Worm (Caenorhabditis elegans): Measurements from ENCODE around the gene ZK287.1.

Gene ZK287.1

ce11 chrV:9685559-9685958, 19.1 kb downstream of the ZK287.1 start, which contains the start of gene ZK287.4:
ZK287.4 (minus strand) TSS chrV:9685659.
- TF ChIP-seq elt-3 (tag; optimal IDR thresholded peaks at IDR 0.05): no peak
- no peak for TF ChIP-seq lin-11 (tag; optimal IDR thresholded peaks at IDR 0.05)
- no peak for TF ChIP-seq R02D3.7 (tag; optimal IDR thresholded peaks at IDR 0.05)
- no peak for TF ChIP-seq egl-27 (tag; optimal IDR thresholded peaks at IDR 0.05)
- no peak for TF ChIP-seq mbf-1 (tag; optimal IDR thresholded peaks at IDR 0.05)
- TF ChIP-seq ceh-82 (tag; optimal IDR thresholded peaks at IDR 0.05): no peak
- TF ChIP-seq nhr-129 (tag; optimal IDR thresholded peaks at IDR 0.05): no peak

- TF ChIP-seq skn-1 (tag; optimal IDR thresholded peaks at IDR 0.05) (no peak), ZK546.5 (tag; optimal IDR thresholded peaks at IDR 0.05) (no peak), elt-1 (tag; optimal IDR thresholded peaks at IDR 0.05) (no peak)
Observed at ce11 chrV:9689364-9689763, 22.9 kb downstream of the ZK287.1 start.

- TF ChIP-seq nhr-6 (tag; optimal IDR thresholded peaks at IDR 0.05): no peak
- no peak for TF ChIP-seq alr-1 (tag; optimal IDR thresholded peaks at IDR 0.05)
- no peak for TF ChIP-seq fos-1 (tag; optimal IDR thresholded peaks at IDR 0.05)
- no peak for TF ChIP-seq nhr-129 (tag; optimal IDR thresholded peaks at IDR 0.05)
- TF ChIP-seq dmd-4 (tag; optimal IDR thresholded peaks at IDR 0.05): no peak
- TF ChIP-seq unc-62 (GFP tag; optimal IDR thresholded peaks at IDR 0.05): no peak
- TF ChIP-seq mdl-1 (tag; optimal IDR thresholded peaks at IDR 0.05): no peak
- TF ChIP-seq nhr-77 (tag; optimal IDR thresholded peaks at IDR 0.05): no peak
- no peak for TF ChIP-seq egl-27 (tag; optimal IDR thresholded peaks at IDR 0.05)
- no peak for TF ChIP-seq nhr-237 (tag; optimal IDR thresholded peaks at IDR 0.05)
- TF ChIP-seq ceh-16 (tag; optimal IDR thresholded peaks at IDR 0.05): no peak
- TF ChIP-seq ztf-4 (tag; optimal IDR thresholded peaks at IDR 0.05): no peak
- no peak for TF ChIP-seq nhr-25 (tag; optimal IDR thresholded peaks at IDR 0.05)
- TF ChIP-seq ceh-82 (tag; optimal IDR thresholded peaks at IDR 0.05): no peak
Observed at ce11 chrV:9690099-9690572, 23.6 kb downstream of the ZK287.1 start, which contains the start of gene rbx-1. rbx-1 (minus strand) TSS chrV:9690522.

- TF ChIP-seq nhr-129 (tag; optimal IDR thresholded peaks at IDR 0.05): peak; percentile 32
- TF ChIP-seq ceh-16 (tag; optimal IDR thresholded peaks at IDR 0.05): no peak
- no peak for TF ChIP-seq egl-27 (tag; optimal IDR thresholded peaks at IDR 0.05)
- no peak for TF ChIP-seq ama-1 (optimal IDR thresholded peaks at IDR 0.05)
- TF ChIP-seq fos-1 (tag; optimal IDR thresholded peaks at IDR 0.05): peak; percentile 55
- TF ChIP-seq mdl-1 (tag; optimal IDR thresholded peaks at IDR 0.05): no peak
- no peak for TF ChIP-seq mab-5 (tag; optimal IDR thresholded peaks at IDR 0.05)
- no peak for TF ChIP-seq skn-1 (tag; optimal IDR thresholded peaks at IDR 0.05)
- TF ChIP-seq nhr-11 (tag; optimal IDR thresholded peaks at IDR 0.05): no peak
- no peak for TF ChIP-seq ztf-4 (tag; optimal IDR thresholded peaks at IDR 0.05)
- TF ChIP-seq F13H6.1 (tag; optimal IDR thresholded peaks at IDR 0.05): peak; percentile 4
- TF ChIP-seq unc-55 (GFP tag; optimal IDR thresholded peaks at IDR 0.05): peak; percentile 43
- TF ChIP-seq lsy-2 (tag; optimal IDR thresholded peaks at IDR 0.05): peak; percentile 64 to 92
- no peak for TF ChIP-seq nhr-23 (tag; optimal IDR thresholded peaks at IDR 0.05)
- TF ChIP-seq lin-39 (tag; optimal IDR thresholded peaks at IDR 0.05): no peak
- TF ChIP-seq ceh-82 (tag; optimal IDR thresholded peaks at IDR 0.05): no peak
- TF ChIP-seq mbf-1 (tag; optimal IDR thresholded peaks at IDR 0.05): no peak
- TF ChIP-seq C34F6.9 (tag; optimal IDR thresholded peaks at IDR 0.05): peak; percentile 72
- no peak for TF ChIP-seq nhr-77 (tag; optimal IDR thresholded peaks at IDR 0.05)
- no peak for TF ChIP-seq dmd-4 (tag; optimal IDR thresholded peaks at IDR 0.05)
- TF ChIP-seq gmeb-1 (tag; optimal IDR thresholded peaks at IDR 0.05): peak; percentile 49
- TF ChIP-seq peb-1 (tag; optimal IDR thresholded peaks at IDR 0.05): no peak
- no peak for TF ChIP-seq nhr-237 (tag; optimal IDR thresholded peaks at IDR 0.05)
- no peak for TF ChIP-seq R02D3.7 (tag; optimal IDR thresholded peaks at IDR 0.05)
- peak; percentile 98 for TF ChIP-seq blmp-1 (tag; optimal IDR thresholded peaks at IDR 0.05; ENCODE audit: insufficient read depth)
- no peak for TF ChIP-seq ztf-11 (tag; optimal IDR thresholded peaks at IDR 0.05)
- TF ChIP-seq crh-2 (tag; optimal IDR thresholded peaks at IDR 0.05): peak; percentile 58
- peak; percentile 43 for TF ChIP-seq sma-9 (GFP tag; optimal IDR thresholded peaks at IDR 0.05)
- TF ChIP-seq sma-9 (tag; optimal IDR thresholded peaks at IDR 0.05): no peak
- no peak for TF ChIP-seq nhr-25 (tag; optimal IDR thresholded peaks at IDR 0.05)
- TF ChIP-seq lin-13 (GFP tag; optimal IDR thresholded peaks at IDR 0.05): no peak
- TF ChIP-seq nhr-21 (tag; optimal IDR thresholded peaks at IDR 0.05): peak; percentile 24
- TF ChIP-seq nhr-10 (tag; optimal IDR thresholded peaks at IDR 0.05): no peak
- no peak for TF ChIP-seq snpc-4 (tag; optimal IDR thresholded peaks at IDR 0.05)
- TF ChIP-seq sem-4 (tag; optimal IDR thresholded peaks at IDR 0.05): peak; percentile 56
- peak; percentile 43 for TF ChIP-seq sma-3 (GFP tag; optimal IDR thresholded peaks at IDR 0.05)
- TF ChIP-seq lin-11 (tag; optimal IDR thresholded peaks at IDR 0.05): no peak
- TF ChIP-seq nhr-6 (tag; optimal IDR thresholded peaks at IDR 0.05): peak; percentile 51
Observed at ce11 chrV:9690728-9691127, 24.2 kb downstream of the ZK287.1 start.

Data from whole organism, L2 larva.